Worm (Caenorhabditis elegans): ENCODE measurements around the gene irk-1.
A peak's percentile ranks its signal among the peaks of the same experiment; 100 is the strongest.

The irk-1 gene

DNA sequence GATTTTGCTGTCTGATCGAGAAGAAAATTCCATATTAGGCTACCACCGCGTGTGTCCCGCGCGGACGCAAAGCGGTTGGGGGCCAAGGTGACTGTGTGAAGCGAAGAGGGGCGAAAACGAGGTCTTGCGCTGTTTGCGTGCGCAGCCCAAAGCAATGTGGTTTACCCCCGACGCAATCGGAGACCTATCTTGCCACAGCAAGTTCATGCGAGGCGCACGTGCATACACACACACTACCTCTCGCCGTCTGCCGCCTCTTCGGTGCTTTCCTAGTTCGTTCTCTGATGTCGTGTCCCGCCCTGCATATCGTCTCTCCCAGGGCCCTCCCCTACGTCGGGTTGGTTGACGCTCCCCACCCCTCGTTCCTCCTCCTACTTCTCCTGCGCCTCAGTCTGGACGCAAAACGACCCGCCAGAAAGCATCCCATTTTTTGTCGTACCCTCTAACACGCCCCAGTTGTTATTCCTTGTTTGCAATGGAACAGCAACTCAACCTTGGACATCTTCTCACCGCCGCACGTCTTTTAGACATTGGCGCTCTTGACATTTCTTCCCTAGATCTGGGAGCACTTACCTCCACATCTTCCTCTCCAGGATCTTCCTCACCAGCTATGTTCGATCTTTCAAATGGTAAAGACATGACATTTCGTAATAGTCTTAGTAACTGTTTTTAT lies 35.8 kb downstream of the irk-1 start, which contains the start of gene mdl-1 (continued):
- TF ChIP-seq unc-3 (GFP tag; conservative IDR thresholded peaks at IDR 0.05) (no peak), unc-3 (tag; optimal IDR thresholded peaks at IDR 0.05) (peak; percentile 39), syd-9 (tag; optimal IDR thresholded peaks at IDR 0.05) (peak; percentile 58), sox-2 (GFP tag; IDR thresholded peaks at IDR 0.05) (no peak), odd-2 (tag; optimal IDR thresholded peaks at IDR 0.05) (no peak), unc-55 (GFP tag; optimal IDR thresholded peaks at IDR 0.05) (peak; percentile 81), elt-2 (tag; optimal IDR thresholded peaks at IDR 0.05) (peak; percentile 74), tbx-7 (tag; optimal IDR thresholded peaks at IDR 0.05) (no peak), mec-3 (tag; optimal IDR thresholded peaks at IDR 0.05; ENCODE audit: borderline replicate concordance) (no peak), nhr-232 (tag; optimal IDR thresholded peaks at IDR 0.05) (no peak), ztf-16 (tag; optimal IDR thresholded peaks at IDR 0.05) (peak; percentile 2), hlh-13 (GFP tag; optimal IDR thresholded peaks at IDR 0.05) (no peak), ceh-14 (tag; optimal IDR thresholded peaks at IDR 0.05) (peak; percentile 63), K02D7.2 (tag; optimal IDR thresholded peaks at IDR 0.05) (no peak), ref-2 (tag; optimal IDR thresholded peaks at IDR 0.05) (peak; percentile 82), ama-1 (optimal IDR thresholded peaks at IDR 0.05) (no peak), ahr-1 (tag; optimal IDR thresholded peaks at IDR 0.05) (peak; percentile 6), fkh-6 (tag; optimal IDR thresholded peaks at IDR 0.05) (no peak), rnt-1 (tag; optimal IDR thresholded peaks at IDR 0.05) (peak; percentile 97), zip-5 (tag; optimal IDR thresholded peaks at IDR 0.05) (no peak), ceh-6 (GFP tag; optimal IDR thresholded peaks at IDR 0.05) (peak; percentile 8), hlh-8 (tag; optimal IDR thresholded peaks at IDR 0.05) (no peak), C38D4.7 (GFP tag; optimal IDR thresholded peaks at IDR 0.05) (peak; percentile 23), ceh-19 (GFP tag; optimal IDR thresholded peaks at IDR 0.05) (peak; percentile 87), lim-6 (tag; optimal IDR thresholded peaks at IDR 0.05) (no peak), Y22D7AL.16 (tag; optimal IDR thresholded peaks at IDR 0.05) (no peak), hlh-15 (tag; optimal IDR thresholded peaks at IDR 0.05) (no peak)

DNA sequence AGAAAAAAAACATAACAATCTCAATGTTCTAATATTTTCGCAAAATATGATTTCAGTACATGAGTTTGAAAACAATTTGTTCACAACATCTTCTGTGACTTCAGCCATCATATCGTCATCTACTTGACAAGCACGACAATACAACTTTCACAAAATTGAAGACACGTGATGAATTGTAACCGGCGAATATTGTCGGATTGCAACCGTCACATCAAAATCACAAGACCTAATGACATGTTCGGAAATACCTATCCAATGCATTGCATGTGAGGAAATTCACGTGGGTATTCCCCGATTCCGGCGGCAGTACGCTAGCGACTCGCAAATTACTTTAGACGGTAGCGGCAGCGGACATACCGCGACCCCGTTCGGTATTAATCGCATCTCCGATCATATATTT lies 36.4 kb downstream of the irk-1 start:
- TF ChIP-seq unc-55 (GFP tag; optimal IDR thresholded peaks at IDR 0.05) = peak; percentile 72
- peak; percentile 65 for TF ChIP-seq hlh-30 (tag; optimal IDR thresholded peaks at IDR 0.05; ENCODE audit: insufficient read depth)
- TF ChIP-seq madf-2 (tag; optimal IDR thresholded peaks at IDR 0.05) = no peak

DNA sequence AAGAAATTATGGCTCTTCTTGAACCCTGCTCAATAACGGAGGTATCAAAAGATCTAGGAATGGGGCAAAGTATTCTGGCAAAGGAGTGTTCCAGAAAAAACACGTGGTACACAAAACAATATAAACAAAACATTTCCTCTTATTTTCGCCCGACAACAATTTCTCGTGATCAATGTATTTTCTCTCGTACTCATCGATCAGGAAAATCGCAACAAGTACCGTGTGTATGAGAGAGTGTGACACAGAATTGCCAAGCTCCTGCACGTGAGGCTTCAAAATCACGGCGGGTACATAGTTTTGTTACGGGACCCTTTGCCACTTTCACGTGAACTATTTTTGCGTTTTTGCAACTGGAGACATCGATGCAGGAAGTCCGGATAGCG lies 36.9 kb downstream of the irk-1 start:
- TF ChIP-seq hlh-8 (tag; optimal IDR thresholded peaks at IDR 0.05) = no peak
- TF ChIP-seq C08G9.2 (tag; optimal IDR thresholded peaks at IDR 0.05) = no peak
- TF ChIP-seq sox-2 (GFP tag; IDR thresholded peaks at IDR 0.05) = no peak
- TF ChIP-seq ceh-6 (GFP tag; optimal IDR thresholded peaks at IDR 0.05) = no peak
- no peak for TF ChIP-seq C38D4.7 (GFP tag; optimal IDR thresholded peaks at IDR 0.05)
- no peak for TF ChIP-seq T23F11.4 (GFP tag; optimal IDR thresholded peaks at IDR 0.05)
- TF ChIP-seq hlh-30 (tag; optimal IDR thresholded peaks at IDR 0.05; ENCODE audit: insufficient read depth) = peak; percentile 74
- TF ChIP-seq eyg-1 (tag; optimal IDR thresholded peaks at IDR 0.05) = no peak
- TF ChIP-seq fax-1 (tag; optimal IDR thresholded peaks at IDR 0.05) = no peak
- TF ChIP-seq ceh-18 (tag; optimal IDR thresholded peaks at IDR 0.05) = peak; percentile 12
- no peak for TF ChIP-seq ceh-9 (tag; optimal IDR thresholded peaks at IDR 0.05)
- TF ChIP-seq pax-1 (tag; optimal IDR thresholded peaks at IDR 0.05) = no peak
- no peak for TF ChIP-seq ceh-30 (tag; optimal IDR thresholded peaks at IDR 0.05)
- TF ChIP-seq mec-3 (tag; optimal IDR thresholded peaks at IDR 0.05; ENCODE audit: borderline replicate concordance) = no peak
- TF ChIP-seq unc-86 (tag; optimal IDR thresholded peaks at IDR 0.05) = no peak
- no peak for TF ChIP-seq pha-2 (tag; optimal IDR thresholded peaks at IDR 0.05)
- TF ChIP-seq ahr-1 (tag; optimal IDR thresholded peaks at IDR 0.05) = no peak

Data from whole organism, late embryonic.